Fruit fly (Drosophila melanogaster) whole organism, embryonic: ENCODE data around the gene mats.

Source experiments
- Bgb ChIP-seq: fragments of 200-800 bp; sonication (Bioruptor generic); IDR thresholded peaks from 2 replicates; pipeline ENCODE4 v1.3.6; 2022; ENCODE audit warnings: missing biosample characterization, missing genetic modification characterization; ENCODE audit not compliant: partially characterized antibody
- CG10267 ChIP-seq: fragments of 200-800 bp; sonication (Bioruptor generic); optimal IDR thresholded peaks from 2 replicates; lab custom pipeline; 2018; ENCODE audit warnings: missing biosample characterization, mild to moderate bottlenecking, missing genetic modification characterization, moderate library complexity
- CG10462 ChIP-seq: fragments of 200-800 bp; sonication (Bioruptor generic); optimal IDR thresholded peaks from 2 replicates; lab custom pipeline; 2016; ENCODE audit warnings: missing biosample characterization, missing genetic modification characterization
- CG10959 ChIP-seq: fragments of 200-800 bp; sonication (Bioruptor generic); IDR thresholded peaks from 2 replicates; pipeline ENCODE4 v1.3.6; 2022; ENCODE audit warnings: missing biosample characterization, missing genetic modification characterization
- CG10979 ChIP-seq: fragments of 200-800 bp; sonication (Bioruptor generic); optimal IDR thresholded peaks from 2 replicates; lab custom pipeline; 2018; ENCODE audit warnings: missing biosample characterization, mild to moderate bottlenecking, missing genetic modification characterization, moderate library complexity
- CG13424 ChIP-seq: fragments of 200-800 bp; sonication (Bioruptor generic); optimal IDR thresholded peaks from 2 replicates; lab custom pipeline; 2019; ENCODE audit warnings: missing biosample characterization, mild to moderate bottlenecking, missing genetic modification characterization, moderate library complexity
- CG13624 ChIP-seq: fragments of 200-800 bp; sonication (Bioruptor generic); optimal IDR thresholded peaks from 2 replicates; lab custom pipeline; 2016; ENCODE audit warnings: missing biosample characterization, missing genetic modification characterization
- CG15073 ChIP-seq: fragments of 200-800 bp; sonication (Bioruptor generic); optimal IDR thresholded peaks from 2 replicates; lab custom pipeline; 2016; ENCODE audit warnings: missing biosample characterization, missing genetic modification characterization
- CG1529 ChIP-seq: fragments of 200-800 bp; sonication (Bioruptor generic); optimal IDR thresholded peaks from 3 replicates; lab custom pipeline; 2018; ENCODE audit warnings: missing biosample characterization, missing genetic modification characterization
- CG18619 ChIP-seq: fragments of 200-800 bp; sonication (Bioruptor generic); optimal IDR thresholded peaks from 3 replicates; lab custom pipeline; 2017; ENCODE audit warnings: missing biosample characterization, mild to moderate bottlenecking, missing genetic modification characterization
- CG2116 ChIP-seq: fragments of 200-800 bp; sonication (Bioruptor generic); optimal IDR thresholded peaks from 3 replicates; lab custom pipeline; 2018; ENCODE audit warnings: missing biosample characterization, mild to moderate bottlenecking, missing genetic modification characterization
- CG3407 ChIP-seq: fragments of 200-800 bp; sonication (Bioruptor generic); optimal IDR thresholded peaks from 2 replicates; lab custom pipeline; 2018; ENCODE audit warnings: missing biosample characterization, mild to moderate bottlenecking, missing genetic modification characterization
- CG4617 ChIP-seq: fragments of 200-800 bp; sonication (Bioruptor generic); optimal IDR thresholded peaks from 3 replicates; lab custom pipeline; 2016; ENCODE audit warnings: missing biosample characterization, missing genetic modification characterization, borderline replicate concordance
- CG5180 ChIP-seq: fragments of 200-800 bp; sonication (Bioruptor generic); optimal IDR thresholded peaks from 3 replicates; lab custom pipeline; 2017; ENCODE audit warnings: missing biosample characterization, missing genetic modification characterization, mild to moderate bottlenecking, moderate library complexity, missing genetic modification reagents
- CG6175 ChIP-seq: fragments of 200-800 bp; sonication (Bioruptor generic); IDR thresholded peaks from 3 replicates; pipeline ENCODE4 v1.3.6; 2022; ENCODE audit warnings: missing biosample characterization, missing genetic modification characterization
- CG6689 ChIP-seq: fragments of 200-800 bp; sonication (Bioruptor generic); IDR thresholded peaks from 2 replicates; pipeline ENCODE4 v1.3.6; 2022; ENCODE audit warnings: missing biosample characterization, missing genetic modification characterization
- CG7372 ChIP-seq: fragments of 200-800 bp; sonication (Bioruptor generic); IDR thresholded peaks from 2 replicates; pipeline ENCODE4 v1.3.6; 2022; ENCODE audit warnings: missing biosample characterization, missing genetic modification characterization
- CG7745 ChIP-seq: fragments of 200-800 bp; sonication (Bioruptor generic); optimal IDR thresholded peaks from 2 replicates; lab custom pipeline; 2018; ENCODE audit warnings: missing biosample characterization, mild to moderate bottlenecking, missing genetic modification characterization, moderate library complexity
- CG8359 ChIP-seq: fragments of 200-800 bp; sonication (Bioruptor generic); optimal IDR thresholded peaks from 2 replicates; lab custom pipeline; 2017; ENCODE audit warnings: missing biosample characterization, mild to moderate bottlenecking, missing genetic modification characterization, borderline replicate concordance
- CTCF ChIP-seq: fragments of 200-800 bp; sonication (Bioruptor generic); optimal IDR thresholded peaks from 2 replicates; lab custom pipeline; 2017; ENCODE audit warnings: missing biosample characterization, mild to moderate bottlenecking, missing genetic modification characterization, moderate library complexity
- Dbx ChIP-seq: fragments of 200-800 bp; sonication (Bioruptor generic); IDR thresholded peaks from 3 replicates; pipeline ENCODE4 v1.3.6; 2022; ENCODE audit warnings: missing biosample characterization, missing genetic modification characterization
- E2f1 ChIP-seq: fragments of 200-800 bp; sonication (Bioruptor generic); IDR thresholded peaks from 2 replicates; pipeline ENCODE4 v1.3.6; 2022; ENCODE audit warnings: missing biosample characterization, missing genetic modification characterization
- E2f2 ChIP-seq: fragments of 200-800 bp; sonication (Bioruptor generic); IDR thresholded peaks from 2 replicates; pipeline ENCODE4 v1.3.6; 2022; ENCODE audit warnings: missing biosample characterization, missing genetic modification characterization
- Eip74EF ChIP-seq, 2 experiments: fragments of 200-800 bp in 1 of 2; fragments of >200 bp in 1 of 2; sonication (Bioruptor generic) in 1 of 2; optimal IDR thresholded peaks; 2 replicates each; lab custom pipeline; 2017 to 2019; ENCODE audit warnings: missing biosample characterization in 2 of 2, missing genetic modification characterization in 2 of 2, mild to moderate bottlenecking in 1 of 2, moderate library complexity in 1 of 2
- Ets97D ChIP-seq: fragments of 200-800 bp; sonication (Bioruptor generic); optimal IDR thresholded peaks from 3 replicates; lab custom pipeline; 2016; ENCODE audit warnings: missing biosample characterization, missing genetic modification characterization
- Fer3 ChIP-seq: fragments of 200-800 bp; sonication (Bioruptor generic); optimal IDR thresholded peaks from 2 replicates; lab custom pipeline; 2018; ENCODE audit warnings: missing biosample characterization, mild to moderate bottlenecking, missing genetic modification characterization, moderate library complexity
- HLH3B ChIP-seq: fragments of 200-800 bp; sonication (Bioruptor generic); IDR thresholded peaks from 2 replicates; pipeline ENCODE4 v1.3.6; 2022; ENCODE audit warnings: missing biosample characterization, missing genetic modification characterization
- HLH4C ChIP-seq: fragments of 200-800 bp; sonication (Bioruptor generic); IDR thresholded peaks from 3 replicates; pipeline ENCODE4 v1.3.6; 2022; ENCODE audit warnings: missing biosample characterization, missing genetic modification characterization; ENCODE audit not compliant: partially characterized antibody
- Hr3 ChIP-seq: fragments of 200-800 bp; sonication (Bioruptor generic); optimal IDR thresholded peaks from 3 replicates; lab custom pipeline; 2016; ENCODE audit warnings: missing biosample characterization, missing genetic modification characterization
- Hsf ChIP-seq: fragments of 200-800 bp; sonication (Bioruptor generic); optimal IDR thresholded peaks from 3 replicates; lab custom pipeline; 2016; ENCODE audit warnings: missing biosample characterization, missing genetic modification characterization
- PHDP ChIP-seq: fragments of 200-800 bp; sonication (Bioruptor generic); optimal IDR thresholded peaks from 3 replicates; lab custom pipeline; 2018; ENCODE audit warnings: missing biosample characterization, mild to moderate bottlenecking, missing genetic modification characterization, moderate library complexity
- Poxn ChIP-seq: fragments of 200-800 bp; sonication (Bioruptor generic); IDR thresholded peaks from 2 replicates; pipeline ENCODE4 v1.3.6; 2022; ENCODE audit warnings: missing biosample characterization, missing genetic modification characterization
- Ptx1 ChIP-seq: fragments of 200-800 bp; sonication (Bioruptor generic); IDR thresholded peaks from 2 replicates; pipeline ENCODE4 v1.3.6; 2022; ENCODE audit warnings: missing biosample characterization, missing genetic modification characterization
- Spps ChIP-seq: fragments of 200-800 bp; sonication (Bioruptor generic); optimal IDR thresholded peaks from 2 replicates; lab custom pipeline; 2018; ENCODE audit warnings: missing biosample characterization, mild to moderate bottlenecking, missing genetic modification characterization
- Taf1 ChIP-seq: fragments of 200-800 bp; sonication (Bioruptor generic); IDR thresholded peaks from 2 replicates; pipeline ENCODE4 v1.3.6; 2022; ENCODE audit warnings: missing biosample characterization, missing genetic modification characterization
- Vsx1 ChIP-seq: fragments of 200-800 bp; sonication (Bioruptor generic); optimal IDR thresholded peaks from 2 replicates; lab custom pipeline; 2017; ENCODE audit warnings: missing biosample characterization, mild to moderate bottlenecking, missing genetic modification characterization, missing genetic modification reagents
- Xbp1 ChIP-seq: fragments of 200-800 bp; sonication (Bioruptor generic); optimal IDR thresholded peaks from 3 replicates; lab custom pipeline; 2016; ENCODE audit warnings: missing biosample characterization, mild to moderate bottlenecking, missing genetic modification characterization
- bbx ChIP-seq: fragments of 200-800 bp; sonication (Bioruptor generic); IDR thresholded peaks from 2 replicates; pipeline ENCODE4 v1.3.6; 2022; ENCODE audit warnings: missing biosample characterization, missing genetic modification characterization; ENCODE audit not compliant: partially characterized antibody
- dati ChIP-seq: fragments of 200-800 bp; sonication (Bioruptor generic); IDR thresholded peaks from 2 replicates; pipeline ENCODE4 v1.3.6; 2022; ENCODE audit warnings: missing biosample characterization, missing genetic modification characterization
- emc ChIP-seq: fragments of 200-800 bp; sonication (Bioruptor generic); optimal IDR thresholded peaks from 2 replicates; lab custom pipeline; 2016; ENCODE audit warnings: missing biosample characterization, missing genetic modification characterization
- h ChIP-seq: fragments of >200 bp; optimal IDR thresholded peaks from 2 replicates; lab custom pipeline; 2017
- kah ChIP-seq: fragments of 200-800 bp; sonication (Bioruptor generic); optimal IDR thresholded peaks from 2 replicates; lab custom pipeline; 2018; ENCODE audit warnings: missing biosample characterization, mild to moderate bottlenecking, missing genetic modification characterization
- ken ChIP-seq: fragments of 200-800 bp; sonication (Bioruptor generic); IDR thresholded peaks from 3 replicates; pipeline ENCODE4 v1.3.6; 2022; ENCODE audit warnings: missing biosample characterization, missing genetic modification characterization
- phol ChIP-seq: fragments of 200-800 bp; sonication (Bioruptor generic); optimal IDR thresholded peaks from 3 replicates; lab custom pipeline; 2018; ENCODE audit warnings: missing biosample characterization, mild to moderate bottlenecking, missing genetic modification characterization, moderate library complexity
- row ChIP-seq: fragments of 200-800 bp; sonication (Bioruptor generic); IDR thresholded peaks from 3 replicates; pipeline ENCODE4 v1.3.6; 2022; ENCODE audit warnings: missing biosample characterization, missing genetic modification characterization
- so ChIP-seq: fragments of 200-800 bp; sonication (Bioruptor generic); IDR thresholded peaks from 3 replicates; pipeline ENCODE4 v1.3.6; 2022; ENCODE audit warnings: missing biosample characterization, missing genetic modification characterization
- ssp ChIP-seq: fragments of 200-800 bp; sonication (Bioruptor generic); IDR thresholded peaks from 2 replicates; pipeline ENCODE4 v1.3.6; 2022; ENCODE audit warnings: missing biosample characterization, missing genetic modification characterization
- tgo ChIP-seq: fragments of 200-800 bp; sonication (Bioruptor generic); IDR thresholded peaks from 3 replicates; pipeline ENCODE4 v1.3.6; 2022; ENCODE audit warnings: missing biosample characterization, missing genetic modification characterization
- tup ChIP-seq: fragments of 200-800 bp; sonication (Bioruptor generic); optimal IDR thresholded peaks from 2 replicates; lab custom pipeline; 2016; ENCODE audit warnings: missing biosample characterization, mild to moderate bottlenecking, missing genetic modification characterization, moderate library complexity
- twi ChIP-seq: fragments of 200-800 bp; optimal IDR thresholded peaks from 2 replicates; lab custom pipeline; 2019; ENCODE audit warnings: missing biosample characterization, mild to moderate bottlenecking, missing genetic modification characterization, moderate library complexity
- unpg ChIP-seq: fragments of 200-800 bp; sonication (Bioruptor generic); optimal IDR thresholded peaks from 3 replicates; lab custom pipeline; 2018; ENCODE audit warnings: missing biosample characterization, mild to moderate bottlenecking, missing genetic modification characterization, moderate library complexity
- vvl ChIP-seq: fragments of 200-800 bp; sonication (Bioruptor generic); IDR thresholded peaks from 2 replicates; pipeline ENCODE4 v1.3.6; 2022; ENCODE audit warnings: missing biosample characterization, missing genetic modification characterization

Gene mats

DNA sequence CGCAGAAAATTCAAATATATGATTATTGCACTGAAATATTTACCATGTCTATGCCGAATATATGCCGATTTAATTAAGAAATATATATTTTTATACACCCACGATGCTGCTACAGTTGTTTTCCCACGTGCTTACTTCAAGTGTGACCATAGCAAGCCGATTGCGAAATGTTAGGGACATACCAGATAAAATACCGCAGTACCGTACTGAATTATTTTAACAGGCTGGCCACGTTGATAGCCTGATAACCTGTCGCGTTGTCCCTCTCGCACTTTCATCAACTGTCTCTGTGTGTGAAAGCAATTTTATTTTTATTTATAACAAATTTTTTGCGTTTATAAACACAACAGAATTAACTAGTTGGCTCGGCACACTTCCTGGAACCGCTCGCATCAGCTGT lies at the start of gene mats, which contains the start of gene Nop56 (continued):
- TF ChIP-seq CG10267 (tag; lab: Kevin White, UChicago) (peak; percentile 62), CG6689 (GFP tag; lab: Robert Waterston, UW) (no peak), PHDP (tag; lab: Kevin White, UChicago) (no peak), Hsf (GFP tag; lab: Kevin White, UChicago) (no peak), Ets97D (GFP tag; lab: Kevin White, UChicago) (peak; percentile 83), twi (tag; lab: Kevin White, UChicago) (peak; percentile 53), Xbp1 (GFP tag; lab: Kevin White, UChicago) (no peak), Fer3 (tag; lab: Kevin White, UChicago) (peak; percentile 17), Dbx (GFP tag; lab: Robert Waterston, UW) (0 out of 3 replicates have a peak, but pooled peaks have one; percentile 28), HLH3B (GFP tag; lab: Robert Waterston, UW) (no peak), CG10462 (GFP tag; lab: Kevin White, UChicago) (no peak), CG10979 (tag; lab: Kevin White, UChicago) (no peak), CG3407 (GFP tag; lab: Kevin White, UChicago) (no peak), phol (tag; lab: Kevin White, UChicago) (peak; percentile 48), row (GFP tag; lab: Robert Waterston, UW) (peak; percentile 35; the same call in 1 of the 3 replicates), E2f2 (peak; percentile 23; the same call in 1 of the 2 replicates), vvl (GFP tag; lab: Robert Waterston, UW) (peak; percentile 44; the same call in 1 of the 2 replicates), CG5180 (GFP tag; lab: Kevin White, UChicago) (peak; percentile 64), tgo (GFP tag; lab: Robert Waterston, UW) (no peak), Ptx1 (GFP tag; lab: Robert Waterston, UW) (no peak), CG15073 (no peak), bbx (GFP tag; lab: Robert Waterston, UW) (no peak; the same call in 1 of the 2 replicates), CG10959 (GFP tag; lab: Robert Waterston, UW) (no peak), E2f1 (no peak), emc (GFP tag; lab: Kevin White, UChicago) (no peak), CG2116 (GFP tag; lab: Kevin White, UChicago) (peak; percentile 43), Eip74EF (GFP tag; optimal IDR thresholded peaks at IDR 0.05; lab: Kevin White, UChicago) (no peak), dati (GFP tag; lab: Robert Waterston, UW) (no peak), CG18619 (GFP tag; lab: Kevin White, UChicago) (no peak), CG7745 (tag; lab: Kevin White, UChicago) (peak; percentile 21), Hr3 (GFP tag; lab: Kevin White, UChicago) (no peak), Poxn (GFP tag; lab: Robert Waterston, UW) (no peak), Taf1 (GFP tag; lab: Robert Waterston, UW) (no peak), CG4617 (peak; percentile 94), CG6175 (GFP tag; lab: Robert Waterston, UW) (no peak), tup (GFP tag; lab: Kevin White, UChicago) (no peak), kah (GFP tag; lab: Kevin White, UChicago) (no peak), HLH4C (GFP tag; lab: Robert Waterston, UW) (no peak), CG13424 (tag; lab: Kevin White, UChicago) (peak; percentile 4), CG8359 (GFP tag; lab: Kevin White, UChicago) (no peak), Spps (tag; lab: Kevin White, UChicago) (no peak), h (lab: Kevin White, UChicago) (no peak), CG7372 (GFP tag; lab: Robert Waterston, UW) (no peak), so (GFP tag; lab: Robert Waterston, UW) (0 out of 3 replicates have a peak, but pooled peaks have one; percentile 16), CG1529 (GFP tag; lab: Kevin White, UChicago) (no peak), CG13624 (peak; percentile 15), Bgb (GFP tag; lab: Robert Waterston, UW) (peak; percentile 42; the same call in 1 of the 2 replicates), ssp (no peak), unpg (GFP tag; lab: Kevin White, UChicago) (no peak), CTCF (peak; percentile 13), ken (GFP tag; lab: Robert Waterston, UW) (no peak), Vsx1 (GFP tag; lab: Kevin White, UChicago) (no peak)
